Fruit fly (Drosophila melanogaster) whole organism, embryonic: ENCODE measurements around the gene CG46462.

Experiments used
- CG10209 ChIP-seq: fragments of 200-800 bp; sonication (Bioruptor generic); optimal IDR thresholded peaks from 3 replicates; lab custom pipeline; 2017; ENCODE audit warnings: missing biosample characterization, mild to moderate bottlenecking, missing genetic modification characterization, missing genetic modification reagents
- CG10462 ChIP-seq: fragments of 200-800 bp; sonication (Bioruptor generic); optimal IDR thresholded peaks from 2 replicates; lab custom pipeline; 2016; ENCODE audit warnings: missing biosample characterization, missing genetic modification characterization
- CG12155 ChIP-seq: fragments of 200-800 bp; sonication (Bioruptor generic); optimal IDR thresholded peaks from 3 replicates; lab custom pipeline; 2016; ENCODE audit warnings: missing biosample characterization, missing genetic modification characterization
- CG12391 ChIP-seq: fragments of 200-800 bp; sonication (Bioruptor generic); optimal IDR thresholded peaks from 3 replicates; lab custom pipeline; 2018; ENCODE audit warnings: missing biosample characterization, mild to moderate bottlenecking, missing genetic modification characterization, moderate library complexity
- CG18011 ChIP-seq: fragments of 200-800 bp; sonication (Bioruptor generic); optimal IDR thresholded peaks from 2 replicates; lab custom pipeline; 2017; ENCODE audit warnings: missing biosample characterization, missing genetic modification characterization, mild to moderate bottlenecking, moderate library complexity, missing genotype
- CG2678 ChIP-seq: fragments of 200-800 bp; sonication (Bioruptor generic); optimal IDR thresholded peaks from 3 replicates; lab custom pipeline; 2019; ENCODE audit warnings: missing biosample characterization, mild to moderate bottlenecking, missing genetic modification characterization, moderate library complexity
- CG3065 ChIP-seq: fragments of 200-800 bp; sonication (Bioruptor generic); optimal IDR thresholded peaks from 2 replicates; lab custom pipeline; 2016; ENCODE audit warnings: missing biosample characterization, missing genetic modification characterization
- CG3407 ChIP-seq: fragments of 200-800 bp; sonication (Bioruptor generic); optimal IDR thresholded peaks from 2 replicates; lab custom pipeline; 2018; ENCODE audit warnings: missing biosample characterization, mild to moderate bottlenecking, missing genetic modification characterization
- CG4820 ChIP-seq: fragments of 200-800 bp; sonication (Bioruptor generic); optimal IDR thresholded peaks from 3 replicates; lab custom pipeline; 2016; ENCODE audit warnings: missing biosample characterization, missing genetic modification characterization
- CG6683 ChIP-seq: fragments of 200-800 bp; sonication (Bioruptor generic); optimal IDR thresholded peaks from 2 replicates; lab custom pipeline; 2017; ENCODE audit warnings: missing biosample characterization, mild to moderate bottlenecking, missing genetic modification characterization, missing genetic modification reagents
- CG6689 ChIP-seq: fragments of 200-800 bp; sonication (Bioruptor generic); IDR thresholded peaks from 2 replicates; pipeline ENCODE4 v1.3.6; 2022; ENCODE audit warnings: missing biosample characterization, missing genetic modification characterization
- CG7786 ChIP-seq: fragments of 200-800 bp; sonication (Bioruptor generic); optimal IDR thresholded peaks from 2 replicates; lab custom pipeline; 2016; ENCODE audit warnings: missing biosample characterization, missing genetic modification characterization
- CG9817 ChIP-seq: fragments of 200-800 bp; sonication (Bioruptor generic); optimal IDR thresholded peaks from 2 replicates; lab custom pipeline; 2018; ENCODE audit warnings: missing biosample characterization, mild to moderate bottlenecking, missing genetic modification characterization, moderate library complexity
- CrebB ChIP-seq: fragments of 200-800 bp; sonication (Bioruptor generic); optimal IDR thresholded peaks from 3 replicates; lab custom pipeline; 2018; ENCODE audit warnings: missing biosample characterization, mild to moderate bottlenecking, missing genetic modification characterization
- D19B ChIP-seq: fragments of 200-800 bp; sonication (Bioruptor generic); optimal IDR thresholded peaks from 2 replicates; lab custom pipeline; 2017; ENCODE audit warnings: missing biosample characterization, mild to moderate bottlenecking, missing genetic modification characterization
- Doc2 ChIP-seq: fragments of 200-800 bp; sonication (Bioruptor generic); IDR thresholded peaks from 2 replicates; pipeline ENCODE4 v1.3.6; 2022; ENCODE audit warnings: missing biosample characterization, missing genetic modification characterization
- ERR ChIP-seq: fragments of 200-800 bp; sonication (Bioruptor generic); optimal IDR thresholded peaks from 2 replicates; lab custom pipeline; 2016; ENCODE audit warnings: missing biosample characterization, missing genetic modification characterization
- H2.0 ChIP-seq: fragments of 200-800 bp; sonication (Bioruptor generic); IDR thresholded peaks from 2 replicates; pipeline ENCODE4 v1.3.6; 2022; ENCODE audit warnings: missing biosample characterization, missing genetic modification characterization
- HLH4C ChIP-seq: fragments of 200-800 bp; sonication (Bioruptor generic); IDR thresholded peaks from 3 replicates; pipeline ENCODE4 v1.3.6; 2022; ENCODE audit warnings: missing biosample characterization, missing genetic modification characterization; ENCODE audit not compliant: partially characterized antibody
- Hr3 ChIP-seq: fragments of 200-800 bp; sonication (Bioruptor generic); optimal IDR thresholded peaks from 3 replicates; lab custom pipeline; 2016; ENCODE audit warnings: missing biosample characterization, missing genetic modification characterization
- MESR4 ChIP-seq: fragments of 200-800 bp; sonication (Bioruptor generic); optimal IDR thresholded peaks from 2 replicates; lab custom pipeline; 2018; ENCODE audit warnings: missing biosample characterization, mild to moderate bottlenecking, missing genetic modification characterization, moderate library complexity
- MTF-1 ChIP-seq: fragments of 200-800 bp; sonication (Bioruptor generic); optimal IDR thresholded peaks from 2 replicates; lab custom pipeline; 2018; ENCODE audit warnings: missing biosample characterization, mild to moderate bottlenecking, missing genetic modification characterization, borderline replicate concordance
- Nf-YB ChIP-seq: fragments of 200-800 bp; sonication (Bioruptor generic); optimal IDR thresholded peaks from 3 replicates; lab custom pipeline; 2019; ENCODE audit warnings: missing biosample characterization, mild to moderate bottlenecking, missing genetic modification characterization, moderate library complexity
- Pdp1 ChIP-seq, 2 experiments: fragments of 200-800 bp; sonication (Bioruptor generic); optimal IDR thresholded peaks; 3 replicates each; lab custom pipeline; 2016; ENCODE audit warnings: missing biosample characterization in 2 of 2, missing genetic modification characterization in 2 of 2, mild to moderate bottlenecking in 1 of 2, moderate library complexity in 1 of 2
- Usf ChIP-seq: fragments of 200-800 bp; sonication (Bioruptor generic); optimal IDR thresholded peaks from 2 replicates; lab custom pipeline; 2017; ENCODE audit warnings: missing genotype, missing biosample characterization, missing genetic modification characterization
- amos ChIP-seq: fragments of 200-800 bp; sonication (Bioruptor generic); IDR thresholded peaks from 2 replicates; pipeline ENCODE4 v1.3.6; 2022; ENCODE audit warnings: missing biosample characterization, missing genetic modification characterization; ENCODE audit not compliant: partially characterized antibody
- az2 ChIP-seq: fragments of 200-800 bp; sonication (Bioruptor generic); optimal IDR thresholded peaks from 3 replicates; lab custom pipeline; 2016; ENCODE audit warnings: missing biosample characterization, missing genetic modification characterization
- br ChIP-seq: fragments of >200 bp; optimal IDR thresholded peaks from 2 replicates; lab custom pipeline; 2017
- caup ChIP-seq: fragments of 200-800 bp; sonication (Bioruptor generic); optimal IDR thresholded peaks from 3 replicates; lab custom pipeline; 2017; ENCODE audit warnings: missing biosample characterization, mild to moderate bottlenecking, missing genetic modification characterization, moderate library complexity; ENCODE audit not compliant: severe bottlenecking
- crc ChIP-seq: fragments of 200-800 bp; sonication (Bioruptor generic); optimal IDR thresholded peaks from 2 replicates; lab custom pipeline; 2016; ENCODE audit warnings: missing biosample characterization, missing genetic modification characterization
- croc ChIP-seq: fragments of 200-800 bp; sonication (Bioruptor generic); conservative IDR thresholded peaks from 3 replicates; pipeline ENCODE4 v1.3.6; 2022; ENCODE audit warnings: missing biosample characterization, missing genetic modification characterization
- dimm ChIP-seq: fragments of 200-800 bp; sonication (Bioruptor generic); IDR thresholded peaks from 2 replicates; pipeline ENCODE4 v1.3.6; 2022; ENCODE audit warnings: missing biosample characterization, missing genetic modification characterization
- gcm2 ChIP-seq: fragments of 200-800 bp; sonication (Bioruptor generic); optimal IDR thresholded peaks from 2 replicates; lab custom pipeline; 2016; ENCODE audit warnings: missing biosample characterization, missing genetic modification characterization
- gem ChIP-seq: fragments of 200-800 bp; sonication (Bioruptor generic); optimal IDR thresholded peaks from 2 replicates; lab custom pipeline; 2019; ENCODE audit warnings: missing biosample characterization, mild to moderate bottlenecking, missing genetic modification characterization, moderate library complexity
- h ChIP-seq: fragments of >200 bp; optimal IDR thresholded peaks from 2 replicates; lab custom pipeline; 2017
- ham ChIP-seq: fragments of 200-800 bp; sonication (Bioruptor generic); IDR thresholded peaks from 2 replicates; pipeline ENCODE4 v1.3.6; 2022; ENCODE audit warnings: missing biosample characterization, missing genetic modification characterization
- hkb ChIP-seq, 2 experiments: fragments of 200-800 bp in 1 of 2; fragments of >200 bp in 1 of 2; sonication (Bioruptor generic) in 1 of 2; IDR thresholded peaks in 1 of 2; optimal IDR thresholded peaks in 1 of 2; 2 replicates each; pipeline versions ENCODE4 v1.3.6 to Lab custom; 2017 to 2022; ENCODE audit warnings: missing biosample characterization in 1 of 2, missing genetic modification characterization in 1 of 2
- ind ChIP-seq: fragments of 200-800 bp; sonication (Bioruptor generic); optimal IDR thresholded peaks from 3 replicates; lab custom pipeline; 2016; ENCODE audit warnings: missing biosample characterization, missing genetic modification characterization
- jing ChIP-seq: fragments of 200-800 bp; sonication (Bioruptor generic); optimal IDR thresholded peaks from 2 replicates; lab custom pipeline; 2018; ENCODE audit warnings: missing biosample characterization, mild to moderate bottlenecking, missing genetic modification characterization
- knrl ChIP-seq: fragments of 200-800 bp; sonication (Bioruptor generic); IDR thresholded peaks from 3 replicates; pipeline ENCODE4 v1.3.6; 2022; ENCODE audit warnings: missing biosample characterization, missing genetic modification characterization; ENCODE audit not compliant: partially characterized antibody
- lov ChIP-seq, 2 experiments: fragments of 200-800 bp in 1 of 2; fragments of >200 bp in 1 of 2; sonication (Bioruptor generic) in 1 of 2; IDR thresholded peaks in 1 of 2; optimal IDR thresholded peaks in 1 of 2; 2 replicates in 1 of 2; 3 replicates in 1 of 2; pipeline versions ENCODE4 v1.3.6 to Lab custom; 2017 to 2022; ENCODE audit warnings: missing biosample characterization in 1 of 2, missing genetic modification characterization in 1 of 2
- mirr ChIP-seq: fragments of 200-800 bp; sonication (Bioruptor generic); optimal IDR thresholded peaks from 3 replicates; lab custom pipeline; 2018; ENCODE audit warnings: missing biosample characterization, mild to moderate bottlenecking, missing genetic modification characterization
- nmo ChIP-seq: fragments of 200-800 bp; sonication (Bioruptor generic); optimal IDR thresholded peaks from 2 replicates; lab custom pipeline; 2018; ENCODE audit warnings: missing biosample characterization, mild to moderate bottlenecking, missing genetic modification characterization, moderate library complexity
- phol ChIP-seq: fragments of 200-800 bp; sonication (Bioruptor generic); optimal IDR thresholded peaks from 3 replicates; lab custom pipeline; 2018; ENCODE audit warnings: missing biosample characterization, mild to moderate bottlenecking, missing genetic modification characterization, moderate library complexity
- pros ChIP-seq: fragments of 200-800 bp; sonication (Bioruptor generic); optimal IDR thresholded peaks from 3 replicates; lab custom pipeline; 2019; ENCODE audit warnings: missing biosample characterization, mild to moderate bottlenecking, missing genetic modification characterization, moderate library complexity
- pzg ChIP-seq: fragments of 200-800 bp; sonication (Bioruptor generic); optimal IDR thresholded peaks from 3 replicates; lab custom pipeline; 2018; ENCODE audit warnings: missing biosample characterization, mild to moderate bottlenecking, missing genetic modification characterization, moderate library complexity
- tgo ChIP-seq: fragments of 200-800 bp; sonication (Bioruptor generic); IDR thresholded peaks from 3 replicates; pipeline ENCODE4 v1.3.6; 2022; ENCODE audit warnings: missing biosample characterization, missing genetic modification characterization
- tio ChIP-seq: fragments of 200-800 bp; sonication (Bioruptor generic); optimal IDR thresholded peaks from 2 replicates; lab custom pipeline; 2017; ENCODE audit warnings: missing biosample characterization, missing genetic modification characterization, inconsistent platforms
- vfl ChIP-seq: fragments of 200-800 bp; sonication (Bioruptor generic); optimal IDR thresholded peaks from 2 replicates; lab custom pipeline; 2016; ENCODE audit warnings: missing biosample characterization, missing genetic modification characterization
- zfh2 ChIP-seq: fragments of 200-800 bp; sonication (Bioruptor generic); optimal IDR thresholded peaks from 2 replicates; lab custom pipeline; 2016; ENCODE audit warnings: missing biosample characterization, missing genetic modification characterization

CG46462 gene

dm6 chr3L:19895556-19895995 is 35.9 kb upstream of the CG46462 start (continued):
- TF ChIP-seq caup (GFP tag; lab: Kevin White, UChicago) (no peak), crc (GFP tag; lab: Kevin White, UChicago) (no peak), MESR4 (GFP tag; lab: Kevin White, UChicago) (no peak), Doc2 (GFP tag; lab: Robert Waterston, UW) (no peak), h (no peak), hkb (optimal IDR thresholded peaks at IDR 0.05; lab: Kevin White, UChicago) (no peak), hkb (GFP tag; IDR thresholded peaks at IDR 0.05; lab: Robert Waterston, UW) (no peak), pzg (GFP tag; lab: Kevin White, UChicago) (no peak), knrl (GFP tag; lab: Robert Waterston, UW) (no peak), CG6683 (GFP tag; lab: Kevin White, UChicago) (no peak), amos (GFP tag; lab: Robert Waterston, UW) (peak; percentile 12; the same call in 1 of the 2 replicates), D19B (GFP tag; lab: Kevin White, UChicago) (no peak), Hr3 (GFP tag; lab: Kevin White, UChicago) (no peak), ind (GFP tag; lab: Kevin White, UChicago) (no peak), mirr (GFP tag; lab: Kevin White, UChicago) (no peak), tio (no peak), zfh2 (GFP tag; lab: Kevin White, UChicago) (no peak), pros (GFP tag; lab: Kevin White, UChicago) (peak; percentile 82), CG9817 (tag; lab: Kevin White, UChicago) (no peak), HLH4C (GFP tag; lab: Robert Waterston, UW) (peak; percentile 42; the same call in 1 of the 3 replicates), CG6689 (no peak), ERR (GFP tag; lab: Kevin White, UChicago) (no peak), CG10462 (GFP tag; lab: Kevin White, UChicago) (no peak), CG18011 (GFP tag; lab: Kevin White, UChicago) (no peak), nmo (GFP tag; lab: Kevin White, UChicago) (no peak), ham (no peak), Pdp1 (GFP tag; optimal IDR thresholded peaks at IDR 0.05; lab: Kevin White, UChicago) (peak in 1 of 2 experiments; percentile 33), Usf (GFP tag; lab: Kevin White, UChicago) (no peak), az2 (GFP tag; lab: Kevin White, UChicago) (no peak), MTF-1 (GFP tag; lab: Kevin White, UChicago) (no peak), br (no peak), CG12155 (GFP tag; lab: Kevin White, UChicago) (peak; percentile 61), Nf-YB (GFP tag; lab: Kevin White, UChicago) (peak; percentile 92), CG3407 (GFP tag; lab: Kevin White, UChicago) (no peak), vfl (GFP tag; lab: Kevin White, UChicago) (no peak), jing (GFP tag; lab: Kevin White, UChicago) (no peak), lov (optimal IDR thresholded peaks at IDR 0.05; lab: Kevin White, UChicago) (no peak), lov (GFP tag; IDR thresholded peaks at IDR 0.05; lab: Robert Waterston, UW) (no peak), CG12391 (no peak), CG10209 (GFP tag; lab: Kevin White, UChicago) (no peak), CG4820 (GFP tag; lab: Kevin White, UChicago) (no peak), CG3065 (GFP tag; lab: Kevin White, UChicago) (no peak), CG2678 (tag; lab: Kevin White, UChicago) (no peak), gcm2 (GFP tag; lab: Kevin White, UChicago) (no peak), gem (tag; lab: Kevin White, UChicago) (no peak), dimm (GFP tag; lab: Robert Waterston, UW) (no peak), CrebB (tag; lab: Kevin White, UChicago) (no peak), croc (GFP tag; lab: Robert Waterston, UW) (no peak), H2.0 (GFP tag; lab: Robert Waterston, UW) (no peak), phol (no peak), tgo (GFP tag; lab: Robert Waterston, UW) (no peak), CG7786 (GFP tag; lab: Kevin White, UChicago) (no peak)
